Worm (Caenorhabditis elegans) whole organism, L4 larva: ENCODE data around the gene T19B10.5.

Experiments
- F44E2.7 ChIP-seq: fragments of 200-800 bp; sonication (Bioruptor generic); IDR thresholded peaks from 2 replicates; pipeline ENCODE4 v2.1.2; 2022; ENCODE audit warnings: missing genetic modification characterization, missing compliant biosample characterization
- fkh-10 ChIP-seq: fragments of 150-350 bp; optimal IDR thresholded peaks from 2 replicates; lab custom pipeline; 2014; ENCODE audit warnings: missing biosample characterization, missing genetic modification reagents, missing genetic modification characterization
- lsy-2 ChIP-seq, 2 experiments: fragments of 150-350 bp in 1 of 2; sonication (generic microtip) in 1 of 2; optimal IDR thresholded peaks; 2 replicates each; lab custom pipeline; 2014 to 2017; ENCODE audit warnings: missing biosample characterization in 2 of 2, missing genetic modification characterization in 2 of 2
- unc-130 ChIP-seq: sonication (generic microtip); optimal IDR thresholded peaks from 2 replicates; lab custom pipeline; 2016; ENCODE audit warnings: missing genetic modification reagents, missing genetic modification characterization, missing compliant biosample characterization

ce11 chrV:11263025-11263424 is 28.6 kb downstream of the T19B10.5 start, which contains the start of gene F07B10.4:
- TF ChIP-seq unc-130 (no peak), F44E2.7 (GFP tag; lab: Robert Waterston, UW) (no peak), lsy-2 (tag; optimal IDR thresholded peaks at IDR 0.05; lab: Kevin White, UChicago) (no peak), fkh-10 (GFP tag; lab: Kevin White, UChicago) (no peak)
